Fruit fly (Drosophila melanogaster) whole organism, embryonic: ENCODE measurements around the gene FucTA.

Source experiments
- ATbp ChIP-seq: fragments of 200-800 bp; sonication (Bioruptor generic); optimal IDR thresholded peaks from 2 replicates; lab custom pipeline; 2017; ENCODE audit warnings: missing biosample characterization, mild to moderate bottlenecking, missing genetic modification characterization, missing genetic modification reagents
- CG10462 ChIP-seq: fragments of 200-800 bp; sonication (Bioruptor generic); optimal IDR thresholded peaks from 2 replicates; lab custom pipeline; 2016; ENCODE audit warnings: missing biosample characterization, missing genetic modification characterization
- CG12071 ChIP-seq: fragments of 200-800 bp; sonication (Bioruptor generic); optimal IDR thresholded peaks from 3 replicates; lab custom pipeline; 2018; ENCODE audit warnings: missing biosample characterization, mild to moderate bottlenecking, missing genetic modification characterization
- CG14667 ChIP-seq: fragments of 200-800 bp; sonication (Bioruptor generic); IDR thresholded peaks from 2 replicates; pipeline ENCODE4 v1.3.6; 2022; ENCODE audit warnings: missing biosample characterization, missing genetic modification characterization
- CG1603 ChIP-seq: fragments of 200-800 bp; sonication (Bioruptor generic); optimal IDR thresholded peaks from 2 replicates; lab custom pipeline; 2019; ENCODE audit warnings: missing biosample characterization, mild to moderate bottlenecking, missing genetic modification characterization, moderate library complexity
- CG16779 ChIP-seq: fragments of 200-800 bp; sonication (Bioruptor generic); IDR thresholded peaks from 2 replicates; pipeline ENCODE4 v1.3.6; 2022; ENCODE audit warnings: missing biosample characterization, missing genetic modification characterization
- CG16863 ChIP-seq: fragments of 200-800 bp; sonication (Bioruptor generic); optimal IDR thresholded peaks from 3 replicates; lab custom pipeline; 2016; ENCODE audit warnings: missing biosample characterization, missing genetic modification characterization
- CG2129 ChIP-seq: fragments of 200-800 bp; sonication (Bioruptor generic); IDR thresholded peaks from 2 replicates; pipeline ENCODE4 v1.3.6; 2022; ENCODE audit warnings: missing biosample characterization, missing genetic modification characterization; ENCODE audit not compliant: partially characterized antibody
- CG2712 ChIP-seq: fragments of 200-800 bp; optimal IDR thresholded peaks from 3 replicates; lab custom pipeline; 2019; ENCODE audit warnings: missing biosample characterization, mild to moderate bottlenecking, missing genetic modification characterization, moderate library complexity
- CG31365 ChIP-seq: fragments of 200-800 bp; sonication (Bioruptor generic); optimal IDR thresholded peaks from 2 replicates; lab custom pipeline; 2018; ENCODE audit warnings: missing biosample characterization, mild to moderate bottlenecking, missing genetic modification characterization
- CG34224 ChIP-seq: fragments of 200-800 bp; sonication (Bioruptor generic); IDR thresholded peaks from 3 replicates; pipeline ENCODE4 v1.3.6; 2022; ENCODE audit warnings: missing biosample characterization, missing genetic modification characterization; ENCODE audit not compliant: partially characterized antibody
- CG3847 ChIP-seq: fragments of 200-800 bp; sonication (Bioruptor generic); IDR thresholded peaks from 2 replicates; pipeline ENCODE4 v1.3.6; 2022; ENCODE audit warnings: missing biosample characterization, missing genetic modification characterization
- CG4820 ChIP-seq: fragments of 200-800 bp; sonication (Bioruptor generic); optimal IDR thresholded peaks from 3 replicates; lab custom pipeline; 2016; ENCODE audit warnings: missing biosample characterization, missing genetic modification characterization
- CG6791 ChIP-seq: fragments of 200-800 bp; sonication (Bioruptor generic); IDR thresholded peaks from 3 replicates; pipeline ENCODE4 v1.3.6; 2022; ENCODE audit warnings: missing biosample characterization, missing genetic modification characterization; ENCODE audit not compliant: partially characterized antibody
- CG7271 ChIP-seq: fragments of 200-800 bp; sonication (Bioruptor generic); optimal IDR thresholded peaks from 2 replicates; lab custom pipeline; 2018; ENCODE audit warnings: missing biosample characterization, mild to moderate bottlenecking, missing genetic modification characterization, moderate library complexity
- CG8765 ChIP-seq: fragments of 200-800 bp; sonication (Bioruptor generic); IDR thresholded peaks from 2 replicates; pipeline ENCODE4 v1.3.6; 2022; ENCODE audit warnings: missing biosample characterization, missing genetic modification characterization
- CG8924 ChIP-seq: fragments of 200-800 bp; optimal IDR thresholded peaks from 3 replicates; lab custom pipeline; 2019; ENCODE audit warnings: missing biosample characterization, mild to moderate bottlenecking, missing genetic modification characterization, moderate library complexity
- CG9932 ChIP-seq: fragments of 200-800 bp; sonication (Bioruptor generic); IDR thresholded peaks from 2 replicates; pipeline ENCODE4 v1.3.6; 2022; ENCODE audit warnings: missing biosample characterization, missing genetic modification characterization
- CHES-1-like ChIP-seq: fragments of 200-800 bp; sonication (Bioruptor generic); optimal IDR thresholded peaks from 2 replicates; lab custom pipeline; 2016; ENCODE audit warnings: missing biosample characterization, missing genetic modification characterization
- Dip2 ChIP-seq: fragments of 200-800 bp; sonication (Bioruptor generic); IDR thresholded peaks from 2 replicates; pipeline ENCODE4 v1.3.6; 2022; ENCODE audit warnings: missing biosample characterization, missing genetic modification characterization
- Dip3 ChIP-seq: fragments of 200-800 bp; sonication (Bioruptor generic); optimal IDR thresholded peaks from 3 replicates; lab custom pipeline; 2016; ENCODE audit warnings: missing biosample characterization, missing genetic modification characterization
- E2f1 ChIP-seq: fragments of 200-800 bp; sonication (Bioruptor generic); IDR thresholded peaks from 2 replicates; pipeline ENCODE4 v1.3.6; 2022; ENCODE audit warnings: missing biosample characterization, missing genetic modification characterization
- E2f2 ChIP-seq: fragments of 200-800 bp; sonication (Bioruptor generic); IDR thresholded peaks from 2 replicates; pipeline ENCODE4 v1.3.6; 2022; ENCODE audit warnings: missing biosample characterization, missing genetic modification characterization
- H2.0 ChIP-seq: fragments of 200-800 bp; sonication (Bioruptor generic); IDR thresholded peaks from 2 replicates; pipeline ENCODE4 v1.3.6; 2022; ENCODE audit warnings: missing biosample characterization, missing genetic modification characterization
- Hmr ChIP-seq: fragments of 200-800 bp; sonication (Bioruptor generic); optimal IDR thresholded peaks from 3 replicates; lab custom pipeline; 2017; ENCODE audit warnings: mild to moderate bottlenecking, missing biosample characterization, missing genetic modification reagents, missing genetic modification characterization
- MTF-1 ChIP-seq: fragments of 200-800 bp; sonication (Bioruptor generic); optimal IDR thresholded peaks from 2 replicates; lab custom pipeline; 2018; ENCODE audit warnings: missing biosample characterization, mild to moderate bottlenecking, missing genetic modification characterization, borderline replicate concordance
- NC2α ChIP-seq: fragments of 200-800 bp; sonication (Bioruptor generic); optimal IDR thresholded peaks from 2 replicates; lab custom pipeline; 2016; ENCODE audit warnings: missing biosample characterization, missing genetic modification characterization
- Nf-YC ChIP-seq: fragments of 200-800 bp; optimal IDR thresholded peaks from 3 replicates; lab custom pipeline; 2019; ENCODE audit warnings: missing biosample characterization, mild to moderate bottlenecking, missing genetic modification characterization, moderate library complexity
- Oli ChIP-seq: fragments of 200-800 bp; sonication (Bioruptor generic); optimal IDR thresholded peaks from 2 replicates; lab custom pipeline; 2018; ENCODE audit warnings: missing biosample characterization, mild to moderate bottlenecking, missing genetic modification characterization, moderate library complexity
- Opbp ChIP-seq: fragments of 200-800 bp; sonication (Bioruptor generic); IDR thresholded peaks from 3 replicates; pipeline ENCODE4 v1.3.6; 2022; ENCODE audit warnings: missing biosample characterization, missing genetic modification characterization; ENCODE audit not compliant: partially characterized antibody
- Rx ChIP-seq: fragments of 200-800 bp; sonication (Bioruptor generic); IDR thresholded peaks from 2 replicates; pipeline ENCODE4 v1.3.6; 2022; ENCODE audit warnings: missing biosample characterization, missing genetic modification characterization
- Vsx1 ChIP-seq: fragments of 200-800 bp; sonication (Bioruptor generic); optimal IDR thresholded peaks from 2 replicates; lab custom pipeline; 2017; ENCODE audit warnings: missing biosample characterization, mild to moderate bottlenecking, missing genetic modification characterization, missing genetic modification reagents
- amos ChIP-seq: fragments of 200-800 bp; sonication (Bioruptor generic); IDR thresholded peaks from 2 replicates; pipeline ENCODE4 v1.3.6; 2022; ENCODE audit warnings: missing biosample characterization, missing genetic modification characterization; ENCODE audit not compliant: partially characterized antibody
- aop ChIP-seq: fragments of 200-800 bp; sonication (Bioruptor generic); IDR thresholded peaks from 2 replicates; pipeline ENCODE4 v1.3.6; 2022; ENCODE audit warnings: missing biosample characterization, missing genetic modification characterization
- bab2 ChIP-seq: fragments of 200-800 bp; sonication (Bioruptor generic); optimal IDR thresholded peaks from 2 replicates; lab custom pipeline; 2016; ENCODE audit warnings: missing biosample characterization, missing genetic modification characterization
- chif ChIP-seq, 2 experiments: fragments of 200-800 bp; sonication (Bioruptor generic); optimal IDR thresholded peaks; 3 replicates each; lab custom pipeline; 2016; ENCODE audit warnings: missing biosample characterization in 2 of 2, missing genetic modification characterization in 2 of 2
- chinmo ChIP-seq: fragments of 200-800 bp; sonication (Bioruptor generic); IDR thresholded peaks from 4 replicates; pipeline ENCODE4 v1.3.6; 2022; ENCODE audit warnings: missing biosample characterization, missing genetic modification characterization; ENCODE audit not compliant: partially characterized antibody
- cwo ChIP-seq: fragments of 200-800 bp; sonication (Bioruptor generic); optimal IDR thresholded peaks from 3 replicates; lab custom pipeline; 2017; ENCODE audit warnings: missing biosample characterization, missing genetic modification characterization, mild to moderate bottlenecking, moderate library complexity, missing genetic modification reagents
- da ChIP-seq: fragments of 200-800 bp; sonication (Bioruptor generic); optimal IDR thresholded peaks from 2 replicates; lab custom pipeline; 2016; ENCODE audit warnings: missing biosample characterization, missing genetic modification characterization
- dati ChIP-seq: fragments of 200-800 bp; sonication (Bioruptor generic); IDR thresholded peaks from 2 replicates; pipeline ENCODE4 v1.3.6; 2022; ENCODE audit warnings: missing biosample characterization, missing genetic modification characterization
- fd102C ChIP-seq: fragments of 200-800 bp; sonication (Bioruptor generic); optimal IDR thresholded peaks from 2 replicates; lab custom pipeline; 2018; ENCODE audit warnings: missing biosample characterization, mild to moderate bottlenecking, missing genetic modification characterization, moderate library complexity
- fu2 ChIP-seq: fragments of 200-800 bp; sonication (Bioruptor generic); optimal IDR thresholded peaks from 2 replicates; lab custom pipeline; 2016; ENCODE audit warnings: missing biosample characterization, missing genetic modification characterization
- ind ChIP-seq: fragments of 200-800 bp; sonication (Bioruptor generic); optimal IDR thresholded peaks from 3 replicates; lab custom pipeline; 2016; ENCODE audit warnings: missing biosample characterization, missing genetic modification characterization
- jigr1 ChIP-seq: fragments of 200-800 bp; sonication (Bioruptor generic); IDR thresholded peaks from 3 replicates; pipeline ENCODE4 v1.3.6; 2022; ENCODE audit warnings: missing biosample characterization, missing genetic modification characterization
- nom ChIP-seq: fragments of 200-800 bp; sonication (Bioruptor generic); optimal IDR thresholded peaks from 2 replicates; lab custom pipeline; 2017; ENCODE audit warnings: missing biosample characterization, missing genetic modification characterization, mild to moderate bottlenecking, moderate library complexity, missing genetic modification reagents
- ro ChIP-seq: fragments of 200-800 bp; sonication (Bioruptor generic); IDR thresholded peaks from 2 replicates; pipeline ENCODE4 v1.3.6; 2022; ENCODE audit warnings: missing biosample characterization, missing genetic modification characterization
- sd ChIP-seq: fragments of 200-800 bp; sonication (Bioruptor generic); optimal IDR thresholded peaks from 3 replicates; lab custom pipeline; 2018; ENCODE audit warnings: missing biosample characterization, mild to moderate bottlenecking, missing genetic modification characterization, moderate library complexity
- sens ChIP-seq: fragments of 200-800 bp; sonication (Bioruptor generic); peaks from one replicate; lab custom pipeline; 2016; ENCODE audit warnings: missing biosample characterization, missing genetic modification characterization
- trh ChIP-seq: fragments of 200-800 bp; sonication (Bioruptor generic); optimal IDR thresholded peaks from 2 replicates; lab custom pipeline; 2016; ENCODE audit warnings: missing biosample characterization, missing genetic modification characterization
- vfl ChIP-seq: fragments of 200-800 bp; sonication (Bioruptor generic); optimal IDR thresholded peaks from 2 replicates; lab custom pipeline; 2016; ENCODE audit warnings: missing biosample characterization, missing genetic modification characterization
- vnd ChIP-seq: fragments of 200-800 bp; sonication (Bioruptor generic); IDR thresholded peaks from 3 replicates; pipeline ENCODE4 v1.3.6; 2022; ENCODE audit warnings: missing biosample characterization, missing genetic modification characterization; ENCODE audit not compliant: partially characterized antibody

Gene FucTA

DNA sequence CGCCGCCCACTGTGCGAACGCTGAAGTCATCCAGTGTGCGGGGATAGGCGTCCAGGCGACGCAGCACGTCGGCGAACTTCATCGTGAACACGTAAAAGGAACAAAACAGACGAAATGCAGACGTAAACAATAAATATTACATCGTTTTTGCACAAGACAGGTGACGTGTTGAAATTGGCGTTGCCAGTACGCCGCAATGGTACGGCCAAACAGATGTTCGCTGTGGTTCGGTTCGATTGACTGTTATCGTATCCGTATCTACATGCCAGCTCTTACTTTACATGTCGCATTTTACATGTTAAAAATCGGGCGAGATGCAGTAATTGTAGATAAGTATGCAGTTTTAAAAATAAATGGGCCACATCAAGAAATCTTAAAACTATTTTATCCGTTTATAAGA is 16.5 kb downstream of the FucTA start, which contains the start of gene CG7011 (continued):
- TF ChIP-seq aop (GFP tag; lab: Robert Waterston, UW) (no peak), amos (GFP tag; lab: Robert Waterston, UW) (peak; percentile 76), CG8924 (no peak), sd (tag; lab: Kevin White, UChicago) (no peak), E2f1 (GFP tag; lab: Robert Waterston, UW) (no peak), CG2712 (no peak), nom (no peak), CG31365 (tag; lab: Kevin White, UChicago) (no peak), chif (GFP tag; optimal IDR thresholded peaks at IDR 0.05; lab: Kevin White, UChicago) (no peak), ind (no peak), bab2 (GFP tag; lab: Kevin White, UChicago) (no peak), sens (GFP tag; lab: Kevin White, UChicago) (peak; percentile 23), CG12071 (no peak), fu2 (GFP tag; lab: Kevin White, UChicago) (no peak), CHES-1-like (GFP tag; lab: Kevin White, UChicago) (peak; percentile 35), CG3847 (GFP tag; lab: Robert Waterston, UW) (no peak), cwo (no peak), Nf-YC (tag; lab: Kevin White, UChicago) (no peak), Dip3 (no peak), ATbp (GFP tag; lab: Kevin White, UChicago) (no peak), CG10462 (no peak), da (GFP tag; lab: Kevin White, UChicago) (peak; percentile 39), CG6791 (GFP tag; lab: Robert Waterston, UW) (peak; percentile 65), CG2129 (GFP tag; lab: Robert Waterston, UW) (no peak), NC2α (GFP tag; lab: Kevin White, UChicago) (no peak), Oli (tag; lab: Kevin White, UChicago) (no peak), H2.0 (no peak), CG9932 (GFP tag; lab: Robert Waterston, UW) (no peak), CG16779 (GFP tag; lab: Robert Waterston, UW) (no peak), CG8765 (no peak), jigr1 (no peak), CG4820 (GFP tag; lab: Kevin White, UChicago) (no peak), CG1603 (tag; lab: Kevin White, UChicago) (peak; percentile 30), CG16863 (GFP tag; lab: Kevin White, UChicago) (no peak), Hmr (no peak), CG7271 (tag; lab: Kevin White, UChicago) (no peak), Opbp (GFP tag; lab: Robert Waterston, UW) (peak; percentile 30; the same call in 1 of the 3 replicates), vnd (GFP tag; lab: Robert Waterston, UW) (0 out of 3 replicates have a peak, but pooled peaks have one; percentile 27), ro (GFP tag; lab: Robert Waterston, UW) (no peak), fd102C (GFP tag; lab: Kevin White, UChicago) (no peak), Dip2 (GFP tag; lab: Robert Waterston, UW) (no peak), Vsx1 (GFP tag; lab: Kevin White, UChicago) (no peak), dati (GFP tag; lab: Robert Waterston, UW) (no peak), E2f2 (peak; percentile 29; the same call in 1 of the 2 replicates), vfl (GFP tag; lab: Kevin White, UChicago) (no peak), CG14667 (GFP tag; lab: Robert Waterston, UW) (no peak), MTF-1 (GFP tag; lab: Kevin White, UChicago) (no peak), CG34224 (GFP tag; lab: Robert Waterston, UW) (peak; percentile 35), chinmo (GFP tag; lab: Robert Waterston, UW) (no peak), trh (GFP tag; lab: Kevin White, UChicago) (no peak), Rx (GFP tag; lab: Robert Waterston, UW) (no peak)
